Fruit fly (Drosophila melanogaster): ENCODE measurements around the gene Chchd3.

Chchd3 gene

dm6 chr3R:31035046-31035445 lies 18.7 kb downstream of the Chchd3 start, which contains the start of gene CG33773:
Gene CG33773, plus strand, starts transcription at chr3R:31035346.
- TF ChIP-seq CG10631 (GFP tag; optimal IDR thresholded peaks at IDR 0.05) (no peak), Sox15 (GFP tag; optimal IDR thresholded peaks at IDR 0.05) (no peak)

- TF ChIP-seq Eip93F (GFP tag; optimal IDR thresholded peaks at IDR 0.05), result no peak
- no peak for TF ChIP-seq dsx (GFP tag; optimal IDR thresholded peaks at IDR 0.05; ENCODE audit: poor library complexity, severe bottlenecking)
- no peak for TF ChIP-seq vri (GFP tag; optimal IDR thresholded peaks at IDR 0.05)
- no peak for TF ChIP-seq spab (GFP tag; optimal IDR thresholded peaks at IDR 0.05)
- no peak for TF ChIP-seq CG10669 (GFP tag; optimal IDR thresholded peaks at IDR 0.05)
- no peak for TF ChIP-seq CG8119 (GFP tag; IDR thresholded peaks at IDR 0.05)
- no peak for TF ChIP-seq topi (GFP tag; optimal IDR thresholded peaks at IDR 0.05)
- TF ChIP-seq CG8319 (GFP tag; optimal IDR thresholded peaks at IDR 0.05), result no peak
- TF ChIP-seq Hr4 (GFP tag; optimal IDR thresholded peaks at IDR 0.05), result no peak
- TF ChIP-seq CG6808 (GFP tag; optimal IDR thresholded peaks at IDR 0.05), result no peak
- TF ChIP-seq Sox14 (GFP tag; optimal IDR thresholded peaks at IDR 0.05), result no peak
- TF ChIP-seq net (GFP tag; optimal IDR thresholded peaks at IDR 0.05), result no peak
- no peak for TF ChIP-seq fd85E (GFP tag; optimal IDR thresholded peaks at IDR 0.05)
- TF ChIP-seq CG6792 (GFP tag; optimal IDR thresholded peaks at IDR 0.05), result no peak
- TF ChIP-seq Lpt (GFP tag; optimal IDR thresholded peaks at IDR 0.05), result no peak
- TF ChIP-seq Sox102F (GFP tag; optimal IDR thresholded peaks at IDR 0.05), result no peak
- no peak for TF ChIP-seq CG34406 (GFP tag; optimal IDR thresholded peaks at IDR 0.05)
- no peak for TF ChIP-seq CG7368 (GFP tag; optimal IDR thresholded peaks at IDR 0.05)
- TF ChIP-seq CG9139 (GFP tag; optimal IDR thresholded peaks at IDR 0.05), result no peak
These were observed 33.0 kb downstream of the Chchd3 start for dm6 chr3R:31020762-31021161.

- 0 out of 2 replicates have a peak, but pooled peaks have one; percentile 24 for TF ChIP-seq CG11294 (GFP tag; IDR thresholded peaks at IDR 0.05)
- TF ChIP-seq svp (GFP tag), result peak; percentile 50
- no peak for TF ChIP-seq pdm3 (GFP tag; optimal IDR thresholded peaks at IDR 0.05)
These were observed 34.1 kb downstream of the Chchd3 start for dm6 chr3R:31019662-31020061.

- TF ChIP-seq svp (GFP tag), result peak; percentile 75
- no peak for TF ChIP-seq vri (GFP tag; optimal IDR thresholded peaks at IDR 0.05)
These were observed 37.0 kb downstream of the Chchd3 start, which contains the start of gene 5-HT7 for dm6 chr3R:31016715-31017114. Gene 5-HT7, minus strand, starts transcription at chr3R:31016875.

- TF ChIP-seq CG6854 (GFP tag; optimal IDR thresholded peaks at IDR 0.05) (no peak), vri (GFP tag; optimal IDR thresholded peaks at IDR 0.05) (peak; percentile 53), CG8632 (GFP tag; optimal IDR thresholded peaks at IDR 0.05) (no peak), Hr4 (GFP tag; optimal IDR thresholded peaks at IDR 0.05) (no peak), achi (GFP tag; optimal IDR thresholded peaks at IDR 0.05) (no peak), Hr38 (GFP tag; optimal IDR thresholded peaks at IDR 0.05) (no peak), Ets96B (tag; optimal IDR thresholded peaks at IDR 0.05) (no peak), Eip93F (GFP tag; optimal IDR thresholded peaks at IDR 0.05) (no peak), fkh (GFP tag; optimal IDR thresholded peaks at IDR 0.05) (peak; percentile 61), CG16779 (tag; optimal IDR thresholded peaks at IDR 0.05) (no peak), CG6276 (GFP tag; optimal IDR thresholded peaks at IDR 0.05) (no peak), spab (GFP tag; optimal IDR thresholded peaks at IDR 0.05) (no peak), Smox (GFP tag; optimal IDR thresholded peaks at IDR 0.05) (no peak)
These were observed 43.6 kb downstream of the Chchd3 start for dm6 chr3R:31010086-31010485.

- no peak for TF ChIP-seq fd85E (GFP tag; optimal IDR thresholded peaks at IDR 0.05)
- no peak for TF ChIP-seq CG1621 (tag; optimal IDR thresholded peaks at IDR 0.05)
- no peak for TF ChIP-seq achi (GFP tag; optimal IDR thresholded peaks at IDR 0.05)
- no peak for TF ChIP-seq CG9139 (GFP tag; optimal IDR thresholded peaks at IDR 0.05)
- TF ChIP-seq salr (GFP tag; optimal IDR thresholded peaks at IDR 0.05), result no peak
- TF ChIP-seq Hr4 (GFP tag; optimal IDR thresholded peaks at IDR 0.05), result no peak
- no peak for TF ChIP-seq CG6792 (GFP tag; optimal IDR thresholded peaks at IDR 0.05)
- no peak for TF ChIP-seq topi (GFP tag; optimal IDR thresholded peaks at IDR 0.05)
- no peak for TF ChIP-seq Hr38 (GFP tag; optimal IDR thresholded peaks at IDR 0.05)
- TF ChIP-seq CG11294 (GFP tag; IDR thresholded peaks at IDR 0.05), result no peak
- TF ChIP-seq Eip78C (GFP tag), result peak; percentile 52
- peak; percentile 70 for TF ChIP-seq svp (GFP tag)
- no peak for TF ChIP-seq lz (GFP tag; optimal IDR thresholded peaks at IDR 0.05)
- TF ChIP-seq pdm3 (GFP tag; optimal IDR thresholded peaks at IDR 0.05), result peak; percentile 7
- no peak for TF ChIP-seq eg (GFP tag; IDR thresholded peaks at IDR 0.05)
- TF ChIP-seq CG34406 (GFP tag; optimal IDR thresholded peaks at IDR 0.05), result no peak
- TF ChIP-seq Blimp-1 (GFP tag; optimal IDR thresholded peaks at IDR 0.05), result no peak
- no peak for TF ChIP-seq CG11902 (GFP tag; optimal IDR thresholded peaks at IDR 0.05)
- no peak for TF ChIP-seq acj6 (GFP tag; optimal IDR thresholded peaks at IDR 0.05)
These were observed 47.1 kb downstream of the Chchd3 start for dm6 chr3R:31006599-31006998.
